Worm (Caenorhabditis elegans) whole organism, young adult: ENCODE data around the gene Y47G7B.2.
"Not testable (repeated sequence)": the region's sequence is repeated elsewhere in the genome, so short reads cannot be mapped to it uniquely, and the experiment has no call there.

ENCODE experiments used
- B0019.2 ChIP-seq: fragments of 200-800 bp; sonication (Bioruptor generic); conservative IDR thresholded peaks from 2 replicates; pipeline ENCODE4 v1.3.6; 2022; ENCODE audit warnings: missing genetic modification reagents, missing genetic modification characterization, missing compliant biosample characterization
- B0261.1 ChIP-seq: sonication (generic microtip); optimal IDR thresholded peaks from 2 replicates; lab custom pipeline; 2016; ENCODE audit warnings: mild to moderate bottlenecking, missing genetic modification characterization, moderate library complexity, missing compliant biosample characterization
- C06A6.2 ChIP-seq: fragments of 200-800 bp; sonication (Bioruptor generic); conservative IDR thresholded peaks from 2 replicates; pipeline ENCODE4 v1.3.6; 2022; ENCODE audit warnings: missing genetic modification characterization, missing compliant biosample characterization
- C17E4.6 ChIP-seq: fragments of 200-800 bp; sonication (Bioruptor generic); IDR thresholded peaks from 2 replicates; pipeline ENCODE4 v1.3.6; 2022; ENCODE audit warnings: missing genetic modification reagents, missing genetic modification characterization, missing compliant biosample characterization
- F22D6.2 ChIP-seq: sonication (generic microtip); optimal IDR thresholded peaks from 2 replicates; lab custom pipeline; 2016; ENCODE audit warnings: mild to moderate bottlenecking, missing genetic modification characterization, missing compliant biosample characterization
- F39B2.1 ChIP-seq: fragments of 200-800 bp; sonication (Bioruptor generic); IDR thresholded peaks from 2 replicates; pipeline ENCODE4 v1.3.6; 2022; ENCODE audit warnings: missing genetic modification reagents, missing genetic modification characterization, missing compliant biosample characterization
- Y53G8AR.9 ChIP-seq: fragments of 200-800 bp; sonication (Bioruptor generic); conservative IDR thresholded peaks from 2 replicates; pipeline ENCODE4 v1.3.6; 2022; ENCODE audit warnings: missing genetic modification reagents, missing genetic modification characterization, missing compliant biosample characterization
- Y56A3A.18 ChIP-seq: fragments of 200-800 bp; sonication (Bioruptor generic); IDR thresholded peaks from 2 replicates; pipeline ENCODE4 v1.3.6; 2022; ENCODE audit warnings: missing genetic modification reagents, missing genetic modification characterization, missing compliant biosample characterization
- Y95B8A.8 ChIP-seq: fragments of 200-800 bp; sonication (Bioruptor generic); IDR thresholded peaks from 2 replicates; pipeline ENCODE4 v1.3.6; 2022; ENCODE audit warnings: missing genetic modification reagents, missing genetic modification characterization, missing compliant biosample characterization
- akir-1 ChIP-seq: fragments of 200-800 bp; sonication (Bioruptor generic); optimal IDR thresholded peaks from 2 replicates; lab custom pipeline; 2018; ENCODE audit warnings: mild to moderate bottlenecking, missing genetic modification characterization, moderate library complexity, missing compliant biosample characterization
- atf-7 ChIP-seq: sonication (generic microtip); optimal IDR thresholded peaks from 2 replicates; lab custom pipeline; 2017; ENCODE audit warnings: mild to moderate bottlenecking, missing genetic modification characterization, missing compliant biosample characterization
- attf-5 ChIP-seq: fragments of 200-800 bp; sonication (Bioruptor generic); optimal IDR thresholded peaks from 2 replicates; lab custom pipeline; 2018; ENCODE audit warnings: mild to moderate bottlenecking, missing genetic modification characterization, missing compliant biosample characterization
- cebp-1 ChIP-seq, 2 experiments: fragments of 200-800 bp in 1 of 2; sonication (Bioruptor generic) in 1 of 2; sonication (generic microtip) in 1 of 2; IDR thresholded peaks in 1 of 2; optimal IDR thresholded peaks in 1 of 2; 2 replicates each; pipeline versions ENCODE4 v1.3.6 to Lab custom; 2017 to 2022; ENCODE audit warnings: missing compliant biosample characterization in 2 of 2, missing genetic modification characterization in 2 of 2, mild to moderate bottlenecking in 1 of 2, missing genetic modification reagents in 1 of 2, moderate library complexity in 1 of 2
- cebp-2 ChIP-seq: fragments of 200-800 bp; sonication (Bioruptor generic); IDR thresholded peaks from 2 replicates; pipeline ENCODE4 v1.3.6; 2022; ENCODE audit warnings: missing genetic modification characterization, missing compliant biosample characterization
- ceh-40 ChIP-seq: fragments of 200-800 bp; sonication (Bioruptor generic); IDR thresholded peaks from 2 replicates; pipeline ENCODE4 v1.3.6; 2022; ENCODE audit warnings: missing genetic modification characterization, missing compliant biosample characterization
- ceh-79 ChIP-seq: sonication (generic microtip); optimal IDR thresholded peaks from 2 replicates; lab custom pipeline; 2017; ENCODE audit warnings: mild to moderate bottlenecking, missing genetic modification characterization, missing compliant biosample characterization
- chd-7 ChIP-seq: sonication (generic microtip); optimal IDR thresholded peaks from 2 replicates; lab custom pipeline; 2016; ENCODE audit warnings: mild to moderate bottlenecking, missing genetic modification characterization, moderate library complexity, missing compliant biosample characterization
- die-1 ChIP-seq: sonication (generic microtip); optimal IDR thresholded peaks from 2 replicates; lab custom pipeline; 2016; ENCODE audit warnings: missing genotype, mild to moderate bottlenecking, missing genetic modification characterization, missing compliant biosample characterization
- egl-18 ChIP-seq: fragments of 200-800 bp; sonication (Bioruptor generic); IDR thresholded peaks from 2 replicates; pipeline ENCODE4 v1.3.6; 2022; ENCODE audit warnings: missing genetic modification reagents, missing genetic modification characterization, missing compliant biosample characterization
- ekl-4 ChIP-seq: fragments of 200-800 bp; sonication (Bioruptor generic); IDR thresholded peaks from 2 replicates; pipeline ENCODE4 v1.3.6; 2022; ENCODE audit warnings: missing genetic modification reagents, missing genetic modification characterization, missing compliant biosample characterization
- gei-17 ChIP-seq: fragments of 200-800 bp; sonication (Bioruptor generic); optimal IDR thresholded peaks from 2 replicates; lab custom pipeline; 2018; ENCODE audit warnings: mild to moderate bottlenecking, missing genetic modification characterization, missing compliant biosample characterization
- him-1 ChIP-seq: sonication (generic microtip); optimal IDR thresholded peaks from 2 replicates; lab custom pipeline; 2016; ENCODE audit warnings: missing genotype, missing genetic modification reagents, missing genetic modification characterization, missing compliant biosample characterization
- hlh-26 ChIP-seq: fragments of 200-800 bp; sonication (Bioruptor generic); conservative IDR thresholded peaks from 2 replicates; pipeline ENCODE4 v1.3.6; 2022; ENCODE audit warnings: missing genetic modification reagents, missing genetic modification characterization, missing compliant biosample characterization
- lag-1 ChIP-seq: fragments of 200-800 bp; sonication (Bioruptor generic); IDR thresholded peaks from 2 replicates; pipeline ENCODE4 v1.3.6; 2022; ENCODE audit warnings: missing genetic modification reagents, missing genetic modification characterization, missing compliant biosample characterization
- let-607 ChIP-seq, 2 experiments: fragments of 200-800 bp in 1 of 2; sonication (Bioruptor generic) in 1 of 2; sonication (generic microtip) in 1 of 2; optimal IDR thresholded peaks; 2 replicates each; lab custom pipeline; 2016 to 2018; ENCODE audit warnings: mild to moderate bottlenecking in 2 of 2, missing compliant biosample characterization in 2 of 2, missing genetic modification characterization in 2 of 2, moderate library complexity in 2 of 2, missing genotype in 1 of 2
- lin-26 ChIP-seq: fragments of 200-800 bp; sonication (Bioruptor generic); IDR thresholded peaks from 2 replicates; pipeline ENCODE4 v1.3.6; 2022; ENCODE audit warnings: missing genetic modification reagents, missing genetic modification characterization, missing compliant biosample characterization
- lir-1 ChIP-seq: fragments of 200-800 bp; sonication (Bioruptor generic); conservative IDR thresholded peaks from 2 replicates; pipeline ENCODE4 v1.3.6; 2022; ENCODE audit warnings: missing genetic modification reagents, missing genetic modification characterization, missing compliant biosample characterization
- madf-3 ChIP-seq: fragments of 200-800 bp; sonication (Bioruptor generic); IDR thresholded peaks from 2 replicates; pipeline ENCODE4 v1.3.6; 2022; ENCODE audit warnings: missing genetic modification reagents, missing genetic modification characterization, missing compliant biosample characterization
- mel-28 ChIP-seq: sonication (generic microtip); optimal IDR thresholded peaks from 2 replicates; lab custom pipeline; 2016; ENCODE audit warnings: borderline replicate concordance, mild to moderate bottlenecking, missing genetic modification characterization, missing compliant biosample characterization
- nfya-1 ChIP-seq: sonication (generic microtip); optimal IDR thresholded peaks from 2 replicates; lab custom pipeline; 2017; ENCODE audit warnings: antibody characterized with exemption, missing compliant biosample characterization, missing genetic modification characterization, borderline replicate concordance; ENCODE audit not compliant: insufficient read depth
- nhr-179 ChIP-seq: sonication (generic microtip); optimal IDR thresholded peaks from 2 replicates; lab custom pipeline; 2016; ENCODE audit warnings: mild to moderate bottlenecking, missing genetic modification characterization, missing compliant biosample characterization
- nhr-27 ChIP-seq: fragments of 200-800 bp; sonication (Bioruptor generic); optimal IDR thresholded peaks from 2 replicates; lab custom pipeline; 2018; ENCODE audit warnings: mild to moderate bottlenecking, missing genetic modification characterization, moderate library complexity, missing compliant biosample characterization
- nhr-80 ChIP-seq: sonication (generic microtip); optimal IDR thresholded peaks from 2 replicates; lab custom pipeline; 2016; ENCODE audit warnings: missing genetic modification characterization, missing compliant biosample characterization
- rcor-1 ChIP-seq: fragments of 200-800 bp; sonication (Bioruptor generic); IDR thresholded peaks from 2 replicates; pipeline ENCODE4 v1.3.6; 2022; ENCODE audit warnings: missing genetic modification reagents, missing genetic modification characterization, missing compliant biosample characterization
- rec-8 ChIP-seq, 2 experiments: sonication (generic microtip); optimal IDR thresholded peaks; 2 replicates each; lab custom pipeline; 2016; ENCODE audit warnings: mild to moderate bottlenecking in 2 of 2, missing genetic modification characterization in 2 of 2, missing genetic modification reagents in 2 of 2, missing genotype in 2 of 2, missing biosample characterization in 1 of 2, missing compliant biosample characterization in 1 of 2, moderate library complexity in 1 of 2
- snpc-4 ChIP-seq, 5 experiments: fragments of 150-350 bp in 1 of 5; sonication (generic microtip) in 4 of 5; optimal IDR thresholded peaks; 2 replicates each; lab custom pipeline; 2014 to 2018; ENCODE audit warnings: missing genetic modification characterization in 5 of 5, missing biosample characterization in 3 of 5, antibody characterized with exemption in 2 of 5, mild to moderate bottlenecking in 2 of 5, missing compliant biosample characterization in 2 of 5, missing genotype in 2 of 5, moderate library complexity in 2 of 5, missing genetic modification reagents in 1 of 5
- ztf-18 ChIP-seq: sonication (generic microtip); optimal IDR thresholded peaks from 2 replicates; lab custom pipeline; 2016; ENCODE audit warnings: missing genotype, mild to moderate bottlenecking, missing genetic modification characterization, missing compliant biosample characterization
- ztf-28 ChIP-seq: fragments of 200-800 bp; sonication (Bioruptor generic); IDR thresholded peaks from 2 replicates; pipeline ENCODE4 v1.3.6; 2022; ENCODE audit warnings: missing genetic modification reagents, missing genetic modification characterization, missing compliant biosample characterization
- ztf-6 ChIP-seq: fragments of 200-800 bp; sonication (Bioruptor generic); IDR thresholded peaks from 2 replicates; pipeline ENCODE4 v1.3.6; 2022; ENCODE audit warnings: missing genetic modification reagents, missing genetic modification characterization, missing compliant biosample characterization

Y47G7B.2 gene

DNA sequence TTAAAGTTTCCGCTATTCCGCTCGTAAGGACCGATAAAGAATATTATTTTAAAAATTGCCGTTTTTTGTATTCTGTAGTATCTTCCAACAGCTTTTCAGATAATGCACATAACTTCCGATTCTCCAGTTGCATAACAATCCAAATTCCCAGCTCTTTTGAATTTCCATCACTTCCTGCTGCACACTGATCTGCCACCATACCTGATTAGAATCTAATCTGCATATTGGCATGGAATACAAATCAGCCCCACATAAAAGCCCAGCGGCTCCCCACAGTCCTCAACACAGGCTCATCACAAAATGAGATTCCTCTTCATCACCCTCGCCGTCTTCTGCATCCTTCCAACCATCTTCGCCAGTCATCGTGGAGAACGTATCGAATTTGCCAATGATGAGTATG lies 19.2 kb downstream of the Y47G7B.2 start, which contains the start of gene nspf-2:
Gene nspf-2 (plus strand): TSS at position 301 of the 400 bp plus-strand sequence.
- TF ChIP-seq mel-28; ceh-40; chd-7 (tag; lab: Kevin White, UChicago): not testable (repeated sequence)

DNA sequence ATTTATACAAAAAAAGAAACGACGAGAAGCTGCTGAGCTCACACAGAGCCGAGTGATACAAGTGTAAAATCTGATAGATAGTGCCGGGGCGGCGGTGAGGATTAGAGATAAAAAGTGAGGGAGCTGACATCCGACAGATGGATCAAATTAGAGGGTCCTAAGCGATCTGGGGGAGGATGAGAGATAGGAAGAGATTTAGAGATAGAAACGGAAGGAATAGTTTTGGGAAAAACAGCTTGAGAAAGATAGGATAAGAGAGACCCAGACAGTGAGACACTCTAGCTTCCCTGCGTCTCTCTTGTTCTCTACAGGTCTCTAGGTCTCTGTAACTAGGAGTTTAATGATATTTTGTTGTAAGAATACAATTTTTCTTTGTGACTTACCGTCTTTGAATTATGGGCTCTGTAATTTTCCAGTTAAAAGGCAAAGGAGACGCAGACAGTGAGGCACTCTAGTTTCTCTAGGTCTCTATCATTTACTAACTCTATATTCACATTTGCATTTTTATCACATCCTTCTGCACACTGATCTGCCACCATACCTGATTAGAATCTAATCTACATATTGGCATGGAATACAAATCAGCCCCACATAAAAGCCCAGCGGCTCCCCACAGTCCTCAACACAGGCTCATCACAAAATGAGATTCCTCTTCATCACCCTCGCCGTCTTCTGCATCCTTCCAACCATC lies 20.7 kb downstream of the Y47G7B.2 start, which contains the start of the genes sup-9 and nspf-1:
Gene sup-9 (minus strand): TSS at position 43 of the 691 bp plus-strand sequence.
Gene nspf-1 (plus strand): TSS at position 641 of the 691 bp plus-strand sequence.
- TF ChIP-seq Y95B8A.8 (no peak), F22D6.2 (tag; lab: Kevin White, UChicago) (no peak), C06A6.2 (GFP tag; lab: Robert Waterston, UW) (no peak), ztf-18 (no peak), mel-28 (no peak), die-1 (tag; lab: Kevin White, UChicago) (no peak)

DNA sequence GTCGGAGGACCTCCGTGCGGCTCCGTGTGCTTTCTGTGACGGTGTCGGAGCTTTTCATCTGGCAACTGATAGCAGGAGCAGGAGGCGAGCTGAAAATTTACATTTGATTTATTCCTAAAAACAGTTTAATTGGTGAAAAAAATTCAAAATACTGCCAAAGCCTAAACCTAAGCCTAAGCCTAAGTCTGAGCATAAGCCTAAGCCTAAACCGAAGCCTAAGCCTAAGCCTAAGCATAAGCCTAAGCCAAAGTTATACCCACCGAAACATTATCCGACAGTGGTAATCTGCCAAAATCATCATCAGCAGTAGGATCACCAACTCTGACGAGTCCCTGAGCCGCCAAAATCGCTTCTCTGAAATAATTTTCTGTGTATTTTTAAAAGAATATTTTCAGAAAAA lies 23.0 kb downstream of the Y47G7B.2 start:
- TF ChIP-seq Y53G8AR.9 (GFP tag; lab: Robert Waterston, UW) (no peak), nfya-1 (tag; lab: Kevin White, UChicago) (no peak), gei-17 (GFP tag; lab: Kevin White, UChicago) (no peak)

DNA sequence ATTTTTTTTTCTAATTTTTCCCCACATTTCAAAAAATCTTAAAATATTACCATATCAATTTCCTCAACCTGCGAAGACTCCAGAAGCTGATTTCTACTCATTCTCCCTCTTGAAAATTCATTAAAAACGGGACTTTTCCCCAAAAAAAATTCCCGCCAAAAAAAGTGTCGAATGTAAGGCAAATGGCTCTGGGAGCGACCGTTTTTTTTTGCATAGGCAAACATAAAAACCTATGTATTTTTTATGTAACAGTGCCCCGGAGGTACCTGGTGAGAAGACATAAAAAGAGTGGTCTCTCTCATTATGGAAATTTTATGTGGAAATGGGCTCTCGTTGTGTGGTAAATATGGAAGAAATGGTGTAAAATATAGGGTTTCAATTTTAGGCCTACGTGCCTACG lies 23.6 kb downstream of the Y47G7B.2 start, which contains the start of gene ceh-87:
Gene ceh-87 (minus strand): TSS at position 101 of the 400 bp plus-strand sequence.
- no peak for TF ChIP-seq snpc-4 (GFP tag; optimal IDR thresholded peaks at IDR 0.05; lab: Kevin White, UChicago)
- TF ChIP-seq snpc-4 (tag; optimal IDR thresholded peaks at IDR 0.05; lab: Kevin White, UChicago), result no peak
- no peak for TF ChIP-seq atf-7 (tag; lab: Kevin White, UChicago)
- no peak for TF ChIP-seq hlh-26 (GFP tag; lab: Robert Waterston, UW)
- TF ChIP-seq madf-3 (GFP tag; lab: Robert Waterston, UW), result no peak
- TF ChIP-seq B0019.2 (GFP tag; lab: Robert Waterston, UW), result no peak
- no peak for TF ChIP-seq rcor-1 (GFP tag; lab: Robert Waterston, UW)
- no peak for TF ChIP-seq cebp-2 (GFP tag; lab: Robert Waterston, UW)
- TF ChIP-seq C06A6.2 (GFP tag; lab: Robert Waterston, UW), result no peak
- TF ChIP-seq cebp-1 (GFP tag; IDR thresholded peaks at IDR 0.05; lab: Robert Waterston, UW), result no peak
- no peak for TF ChIP-seq cebp-1 (tag; optimal IDR thresholded peaks at IDR 0.05; lab: Kevin White, UChicago)
- TF ChIP-seq lin-26 (GFP tag; lab: Robert Waterston, UW), result no peak
- no peak for TF ChIP-seq nhr-27 (tag; lab: Kevin White, UChicago)
- TF ChIP-seq ztf-28 (GFP tag; lab: Robert Waterston, UW), result no peak
- TF ChIP-seq akir-1 (GFP tag; lab: Kevin White, UChicago), result no peak
- TF ChIP-seq rec-8 (tag; optimal IDR thresholded peaks at IDR 0.05; lab: Kevin White, UChicago), result no peak
- no peak for TF ChIP-seq ztf-18
- TF ChIP-seq egl-18 (GFP tag; lab: Robert Waterston, UW), result no peak
- TF ChIP-seq him-1, result no peak
- TF ChIP-seq B0261.1, result no peak
- no peak for TF ChIP-seq lag-1 (GFP tag; lab: Robert Waterston, UW)
- TF ChIP-seq ekl-4, result no peak

DNA sequence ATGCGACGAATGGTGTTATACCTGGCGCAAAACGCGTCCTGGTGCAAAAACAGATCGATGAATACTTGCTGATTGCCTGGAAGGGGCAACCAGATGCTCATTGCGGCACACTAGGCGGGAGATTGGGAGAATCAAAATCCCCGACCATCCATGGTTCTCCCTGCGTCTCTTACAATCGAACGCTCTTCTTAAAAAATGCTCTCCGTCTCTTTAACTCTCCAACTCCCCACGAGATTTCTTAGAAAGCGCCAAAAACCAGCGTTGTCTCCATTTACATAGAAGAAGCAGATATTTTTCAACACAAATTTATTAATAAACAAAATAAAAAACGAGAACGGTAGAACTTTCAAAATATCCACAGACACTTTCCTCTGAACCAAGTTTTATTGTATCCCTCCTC lies 26.7 kb downstream of the Y47G7B.2 start, which contains the start of gene F34D6.1:
Gene F34D6.1 (minus strand): TSS at position 101 of the 400 bp plus-strand sequence.
- TF ChIP-seq nfya-1 (tag; lab: Kevin White, UChicago) (no peak), ztf-6 (GFP tag; lab: Robert Waterston, UW) (no peak), F39B2.1 (GFP tag; lab: Robert Waterston, UW) (no peak), B0019.2 (GFP tag; lab: Robert Waterston, UW) (no peak), let-607 (tag; optimal IDR thresholded peaks at IDR 0.05; lab: Kevin White, UChicago) (no peak), ceh-79 (tag; lab: Kevin White, UChicago) (no peak), him-1 (no peak), ztf-18 (no peak), lir-1 (GFP tag; lab: Robert Waterston, UW) (no peak), Y56A3A.18 (no peak), Y95B8A.8 (no peak), C17E4.6 (GFP tag; lab: Robert Waterston, UW) (no peak), nhr-80 (no peak), nhr-179 (tag; lab: Kevin White, UChicago) (no peak), attf-5 (GFP tag; lab: Kevin White, UChicago) (no peak)
